Fruit fly (Drosophila melanogaster): Measurements from ENCODE around the gene Pglym78.

Gene Pglym78

dm6 chr3R:29138961-29139527, 9.0 kb upstream of the Pglym78 start (continued):
- TF ChIP-seq ci (GFP tag; IDR thresholded peaks at IDR 0.05) (0 out of 3 replicates have a peak, but pooled peaks have one; percentile 9), HHEX (GFP tag; optimal IDR thresholded peaks at IDR 0.05) (no peak), CG2129 (GFP tag; IDR thresholded peaks at IDR 0.05; ENCODE audit: partially characterized antibody) (no peak), lab (GFP tag; optimal IDR thresholded peaks at IDR 0.05) (peak; percentile 4), CG16813 (GFP tag; IDR thresholded peaks at IDR 0.05; ENCODE audit: partially characterized antibody) (0 out of 3 replicates have a peak, but pooled peaks have one; percentile 5), Sry-δ (GFP tag; optimal IDR thresholded peaks at IDR 0.05) (no peak), CoRest (tag; optimal IDR thresholded peaks at IDR 0.05) (peak; percentile 3), pzg (GFP tag; optimal IDR thresholded peaks at IDR 0.05) (no peak), dpn (GFP tag; optimal IDR thresholded peaks at IDR 0.05) (peak in 1 of 2 experiments; percentile 4), pros (GFP tag; optimal IDR thresholded peaks at IDR 0.05) (no peak), Dp (GFP tag; optimal IDR thresholded peaks at IDR 0.05) (no peak), CG13287 (GFP tag; IDR thresholded peaks at IDR 0.05; ENCODE audit: partially characterized antibody) (0 out of 2 replicates have a peak, but pooled peaks have one; percentile 4), CG34422 (GFP tag; IDR thresholded peaks at IDR 0.05) (no peak), CG4328 (GFP tag; optimal IDR thresholded peaks at IDR 0.05) (no peak), CG2712 (tag; optimal IDR thresholded peaks at IDR 0.05) (peak; percentile 4), CG33557 (GFP tag; optimal IDR thresholded peaks at IDR 0.05) (no peak), CG9437 (GFP tag; optimal IDR thresholded peaks at IDR 0.05) (no peak), pfk (GFP tag; optimal IDR thresholded peaks at IDR 0.05) (no peak), CG8359 (GFP tag; optimal IDR thresholded peaks at IDR 0.05; ENCODE audit: borderline replicate concordance) (no peak), Atf6 (GFP tag; IDR thresholded peaks at IDR 0.05) (no peak), Dek (tag; optimal IDR thresholded peaks at IDR 0.05) (no peak), CG10366 (GFP tag; IDR thresholded peaks at IDR 0.05) (no peak), CG1647 (GFP tag; optimal IDR thresholded peaks at IDR 0.05) (no peak), yki (optimal IDR thresholded peaks at IDR 0.05) (no peak), Dad (GFP tag; optimal IDR thresholded peaks at IDR 0.05) (no peak), CG1832 (GFP tag; optimal IDR thresholded peaks at IDR 0.05) (no peak), CG13296 (GFP tag; optimal IDR thresholded peaks at IDR 0.05) (no peak), CG12659 (GFP tag; optimal IDR thresholded peaks at IDR 0.05) (peak; percentile 5), Sin3A (optimal IDR thresholded peaks at IDR 0.05) (no peak), CG12942 (GFP tag; optimal IDR thresholded peaks at IDR 0.05) (no peak), cato (GFP tag; optimal IDR thresholded peaks at IDR 0.05; ENCODE audit: borderline replicate concordance) (no peak), Gug (GFP tag; IDR thresholded peaks at IDR 0.05) (peak; percentile 36; the same call in 1 of the 4 replicates), chm (GFP tag; IDR thresholded peaks at IDR 0.05) (no peak), hth (optimal IDR thresholded peaks at IDR 0.05) (no peak), p53 (GFP tag; optimal IDR thresholded peaks at IDR 0.05) (no peak), amos (GFP tag; IDR thresholded peaks at IDR 0.05; ENCODE audit: partially characterized antibody) (no peak), CG8388 (GFP tag; optimal IDR thresholded peaks at IDR 0.05) (no peak), zen (tag; optimal IDR thresholded peaks at IDR 0.05) (peak; percentile 3), CG7963 (GFP tag; IDR thresholded peaks at IDR 0.05; ENCODE audit: partially characterized antibody) (no peak), tin (GFP tag; optimal IDR thresholded peaks at IDR 0.05) (no peak), sim (GFP tag; IDR thresholded peaks at IDR 0.05) (no peak), Sox102F (GFP tag; optimal IDR thresholded peaks at IDR 0.05) (peak; percentile 17), usp (GFP tag; optimal IDR thresholded peaks at IDR 0.05) (no peak), CG9609 (GFP tag; optimal IDR thresholded peaks at IDR 0.05) (peak; percentile 5), en (GFP tag; optimal IDR thresholded peaks at IDR 0.05) (no peak), salm (tag; optimal IDR thresholded peaks at IDR 0.05) (no peak), dm (GFP tag; optimal IDR thresholded peaks at IDR 0.05) (no peak), aop (GFP tag; IDR thresholded peaks at IDR 0.05) (no peak), CG3281 (GFP tag; optimal IDR thresholded peaks at IDR 0.05) (peak; percentile 35), MBD-R2 (GFP tag; IDR thresholded peaks at IDR 0.05) (no peak), Ptx1 (GFP tag; IDR thresholded peaks at IDR 0.05) (peak; percentile 37)

Data from whole organism, embryonic.